Worm (Caenorhabditis elegans): ENCODE data around the gene twk-39.

Gene twk-39

DNA sequence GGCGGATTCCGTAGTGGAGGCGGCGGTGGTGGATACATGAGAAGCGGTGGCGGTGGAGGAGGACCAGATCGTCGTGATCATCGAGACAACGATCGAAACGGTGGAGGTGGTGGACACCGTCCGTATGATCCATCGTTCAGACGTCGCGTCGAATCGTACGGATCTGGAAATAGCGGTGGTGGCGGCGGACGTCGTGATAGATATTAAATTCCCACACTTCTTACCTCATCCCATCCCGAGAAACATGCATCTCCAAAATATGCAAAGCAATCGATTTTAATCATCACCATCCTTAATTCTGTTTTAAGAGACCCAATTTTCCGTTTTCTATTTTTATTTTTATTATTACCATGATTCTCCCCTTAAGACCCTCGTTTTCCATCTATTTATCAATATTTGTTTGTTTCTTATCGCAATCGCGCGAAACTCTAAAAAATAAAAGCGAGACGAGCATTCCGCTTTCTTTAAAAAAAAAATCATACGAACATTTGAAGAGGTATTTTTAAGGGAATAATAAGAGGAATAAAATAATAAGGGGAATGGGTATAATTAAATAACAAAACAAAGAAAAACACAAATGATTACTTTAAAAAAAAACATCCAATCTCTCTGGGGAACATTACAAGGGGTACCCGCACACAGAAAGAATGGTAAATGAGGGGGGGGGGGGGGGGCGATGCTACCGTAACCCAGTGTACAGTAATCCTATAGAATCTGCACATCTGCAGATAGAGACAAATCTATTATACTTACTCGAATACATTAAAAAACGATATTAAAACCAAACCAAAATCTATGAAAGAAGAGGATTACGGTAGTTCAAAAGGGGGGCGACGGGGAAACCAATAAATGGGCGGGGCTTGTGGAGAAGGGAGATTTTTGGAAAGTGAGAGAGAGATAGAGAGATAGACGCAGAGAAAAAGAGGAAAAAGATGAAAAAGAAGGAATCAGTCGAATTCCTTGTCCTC is 35.3 kb downstream of the twk-39 start (continued):
- no peak for TF ChIP-seq lag-1 (GFP tag; IDR thresholded peaks at IDR 0.05)
- TF ChIP-seq akir-1 (GFP tag; optimal IDR thresholded peaks at IDR 0.05): peak; percentile 55
- TF ChIP-seq Y53G8AR.9 (GFP tag; conservative IDR thresholded peaks at IDR 0.05): peak; percentile 78
- TF ChIP-seq C06A6.2 (GFP tag; conservative IDR thresholded peaks at IDR 0.05): peak; percentile 53; the same call in 1 of the 2 replicates
- peak; percentile 2; the same call in 1 of the 2 replicates for TF ChIP-seq egl-18 (GFP tag; IDR thresholded peaks at IDR 0.05)
- peak; percentile 50 for TF ChIP-seq dox-1 (GFP tag; IDR thresholded peaks at IDR 0.05)
- TF ChIP-seq madf-8 (GFP tag; conservative IDR thresholded peaks at IDR 0.05): no peak; the same call in 1 of the 2 replicates
- peak; percentile 5; the same call in 1 of the 2 replicates for TF ChIP-seq C17E4.6 (GFP tag; IDR thresholded peaks at IDR 0.05)
- TF ChIP-seq ceh-100 (GFP tag; IDR thresholded peaks at IDR 0.05): peak; percentile 65; the same call in 1 of the 2 replicates
- TF ChIP-seq egrh-3 (GFP tag; IDR thresholded peaks at IDR 0.05): no peak; the same call in 1 of the 2 replicates
- no peak for TF ChIP-seq aptf-2 (GFP tag; conservative IDR thresholded peaks at IDR 0.05)
- peak; percentile 75; the same call in 1 of the 2 replicates for TF ChIP-seq ekl-4 (GFP tag; IDR thresholded peaks at IDR 0.05)
- TF ChIP-seq ceh-58 (GFP tag; IDR thresholded peaks at IDR 0.05): no peak
- no peak for TF ChIP-seq atf-7 (tag; optimal IDR thresholded peaks at IDR 0.05)
- no peak for TF ChIP-seq F57A8.1 (GFP tag; optimal IDR thresholded peaks at IDR 0.05)
- no peak for TF ChIP-seq egl-44 (GFP tag; IDR thresholded peaks at IDR 0.05)
- TF ChIP-seq dpl-1 (GFP tag; optimal IDR thresholded peaks at IDR 0.05): no peak
- TF ChIP-seq zfh-2 (GFP tag; conservative IDR thresholded peaks at IDR 0.05): peak; percentile 46
- peak; percentile 19 for TF ChIP-seq ets-4 (GFP tag; optimal IDR thresholded peaks at IDR 0.05)
- no peak for TF ChIP-seq snpc-1.3 (tag; optimal IDR thresholded peaks at IDR 0.05; ENCODE audit: insufficient read depth)
- peak; percentile 26 for TF ChIP-seq die-1 (tag; optimal IDR thresholded peaks at IDR 0.05)
- peak; percentile 53 for TF ChIP-seq nhr-27 (tag; optimal IDR thresholded peaks at IDR 0.05)
- TF ChIP-seq bed-2 (GFP tag; IDR thresholded peaks at IDR 0.05): no peak
- no peak for TF ChIP-seq hsf-1 (GFP tag; IDR thresholded peaks at IDR 0.05)
- peak; percentile 47 for TF ChIP-seq gei-17 (GFP tag; optimal IDR thresholded peaks at IDR 0.05)
- TF ChIP-seq sptf-2 (GFP tag; optimal IDR thresholded peaks at IDR 0.05): no peak
- no peak for TF ChIP-seq hlh-12 (tag; optimal IDR thresholded peaks at IDR 0.05)
- peak; percentile 84 for TF ChIP-seq nfyb-1 (GFP tag; IDR thresholded peaks at IDR 0.05)
- TF ChIP-seq tbx-9 (tag; optimal IDR thresholded peaks at IDR 0.05; ENCODE audit: borderline replicate concordance): no peak
- peak; percentile 39; the same call in 1 of the 2 replicates for TF ChIP-seq hmg-20 (GFP tag; IDR thresholded peaks at IDR 0.05)
- peak; percentile 72 for TF ChIP-seq athp-1 (tag; optimal IDR thresholded peaks at IDR 0.05)
- peak; percentile 33 for TF ChIP-seq hmg-1.2 (GFP tag; IDR thresholded peaks at IDR 0.05)
- TF ChIP-seq ztf-22 (GFP tag; optimal IDR thresholded peaks at IDR 0.05): no peak
- TF ChIP-seq nhr-120 (GFP tag; IDR thresholded peaks at IDR 0.05): 0 out of 2 replicates have a peak, but pooled peaks have one; percentile 18
- peak; percentile 80 for TF ChIP-seq hrde-1 (tag; optimal IDR thresholded peaks at IDR 0.05; ENCODE audit: borderline replicate concordance)
- no peak for TF ChIP-seq let-607 (tag; optimal IDR thresholded peaks at IDR 0.05)
- no peak for TF ChIP-seq lsy-27 (tag; optimal IDR thresholded peaks at IDR 0.05; ENCODE audit: borderline replicate concordance, insufficient read depth)
- peak; percentile 62 for TF ChIP-seq zim-3 (tag; optimal IDR thresholded peaks at IDR 0.05)
- no peak for TF ChIP-seq nfya-1 (tag; optimal IDR thresholded peaks at IDR 0.05; ENCODE audit: borderline replicate concordance, insufficient read depth)
- TF ChIP-seq F52B5.7 (tag; optimal IDR thresholded peaks at IDR 0.05): peak; percentile 92
- TF ChIP-seq snpc-4 (GFP tag; optimal IDR thresholded peaks at IDR 0.05): peak; percentile 52
- peak in 2 of 4 experiments; percentile 18 to 58 for TF ChIP-seq snpc-4 (tag; optimal IDR thresholded peaks at IDR 0.05)
- TF ChIP-seq Y67H2A.10 (GFP tag; conservative IDR thresholded peaks at IDR 0.05): peak; percentile 60
- peak; percentile 85; the same call in 1 of the 2 replicates for TF ChIP-seq cebp-2 (GFP tag; IDR thresholded peaks at IDR 0.05)
- no peak for TF ChIP-seq D2030.7 (GFP tag; IDR thresholded peaks at IDR 0.05)
